Worm (Caenorhabditis elegans) whole organism, midembryonic: ENCODE measurements around the gene clec-251.

Experiments
- T22C8.4 ChIP-seq: fragments of 200-800 bp; sonication (Bioruptor generic); IDR thresholded peaks from 2 replicates; pipeline ENCODE4 v1.3.6; 2022; ENCODE audit warnings: missing genetic modification characterization, missing compliant biosample characterization
- cog-1 ChIP-seq: sonication (generic microtip); optimal IDR thresholded peaks from 2 replicates; lab custom pipeline; 2016; ENCODE audit warnings: missing genetic modification characterization, missing compliant biosample characterization
- flt-1 ChIP-seq: fragments of 200-800 bp; sonication (Bioruptor generic); IDR thresholded peaks from 2 replicates; pipeline ENCODE4 v1.3.6; 2022; ENCODE audit warnings: missing genetic modification characterization, missing compliant biosample characterization
- klf-2 ChIP-seq: fragments of 200-800 bp; sonication (Bioruptor generic); conservative IDR thresholded peaks from 2 replicates; pipeline ENCODE4 v1.3.6; 2022; ENCODE audit warnings: missing genetic modification reagents, missing genetic modification characterization, missing compliant biosample characterization
- med-1 ChIP-seq: sonication (generic microtip); optimal IDR thresholded peaks from 2 replicates; lab custom pipeline; 2017; ENCODE audit warnings: missing genetic modification characterization, mild to moderate bottlenecking, missing compliant biosample characterization, antibody characterized with exemption, missing genetic modification reagents; ENCODE audit not compliant: insufficient read depth
- ref-1 ChIP-seq: fragments of 200-800 bp; sonication (Bioruptor generic); conservative IDR thresholded peaks from 2 replicates; pipeline ENCODE4 v1.3.6; 2022; ENCODE audit warnings: missing genetic modification reagents, missing genetic modification characterization, missing compliant biosample characterization
- tab-1 ChIP-seq: fragments of 200-800 bp; sonication (Bioruptor generic); IDR thresholded peaks from 2 replicates; pipeline ENCODE4 v1.3.6; 2022; ENCODE audit warnings: missing genetic modification characterization, missing compliant biosample characterization
- ztf-29 ChIP-seq: fragments of 200-800 bp; sonication (Bioruptor generic); IDR thresholded peaks from 2 replicates; pipeline ENCODE4 v1.3.6; 2022; ENCODE audit warnings: missing genetic modification reagents, missing genetic modification characterization, missing compliant biosample characterization

ce11 chrV:18787417-18787918 is 40.7 kb upstream of the clec-251 start, which contains the start of gene Y17D7B.2:
- no peak for TF ChIP-seq flt-1 (GFP tag; lab: Robert Waterston, UW)
- no peak for TF ChIP-seq tab-1
- no peak for TF ChIP-seq ref-1 (GFP tag; lab: Robert Waterston, UW)
- TF ChIP-seq cog-1 = no peak
- TF ChIP-seq med-1 = no peak
- no peak for TF ChIP-seq T22C8.4 (GFP tag; lab: Robert Waterston, UW)
- TF ChIP-seq klf-2 (GFP tag; lab: Robert Waterston, UW) = no peak
- no peak for TF ChIP-seq ztf-29
